Worm (Caenorhabditis elegans) whole organism, L2 larva: ENCODE results near the gene tmem-258.

ENCODE experiments used
- ama-1 ChIP-seq: fragments of 150-350 bp; optimal IDR thresholded peaks from 2 replicates; lab custom pipeline; 2018; ENCODE audit warnings: inconsistent platforms
- blmp-1 ChIP-seq: sonication (generic microtip); optimal IDR thresholded peaks from 2 replicates; lab custom pipeline; 2017; ENCODE audit warnings: missing genetic modification characterization, mild to moderate bottlenecking, missing compliant biosample characterization, antibody characterized with exemption, moderate library complexity; ENCODE audit not compliant: insufficient read depth
- lsy-2 ChIP-seq, 2 experiments: fragments of 150-350 bp in 1 of 2; sonication (generic microtip) in 1 of 2; optimal IDR thresholded peaks; 2 replicates each; lab custom pipeline; 2014 to 2017; ENCODE audit warnings: missing biosample characterization in 2 of 2, missing genetic modification characterization in 2 of 2
- nhr-11 ChIP-seq: fragments of 150-350 bp; optimal IDR thresholded peaks from 2 replicates; lab custom pipeline; 2014; ENCODE audit warnings: missing biosample characterization, missing genetic modification characterization
- nhr-21 ChIP-seq: fragments of 150-350 bp; optimal IDR thresholded peaks from 2 replicates; lab custom pipeline; 2014; ENCODE audit warnings: missing biosample characterization, missing genetic modification characterization
- nhr-23 ChIP-seq: fragments of 150-350 bp; optimal IDR thresholded peaks from 2 replicates; lab custom pipeline; 2014; ENCODE audit warnings: missing biosample characterization, missing genetic modification reagents, missing genetic modification characterization
- nhr-237 ChIP-seq: fragments of 150-350 bp; optimal IDR thresholded peaks from 2 replicates; lab custom pipeline; 2014; ENCODE audit warnings: missing biosample characterization, missing genetic modification characterization
- nhr-77 ChIP-seq: fragments of 150-350 bp; optimal IDR thresholded peaks from 2 replicates; lab custom pipeline; 2014; ENCODE audit warnings: missing biosample characterization, missing genetic modification characterization
- skn-1 ChIP-seq: sonication (generic microtip); optimal IDR thresholded peaks from 2 replicates; lab custom pipeline; 2017; ENCODE audit warnings: missing biosample characterization, missing genetic modification characterization

ce11 chrV:7046005-7046404 is 17.0 kb upstream of the tmem-258 start, which contains the start of gene F20A1.2:
- TF ChIP-seq nhr-237 (tag; lab: Kevin White, UChicago) (no peak), nhr-77 (tag; lab: Kevin White, UChicago) (no peak), nhr-11 (tag; lab: Kevin White, UChicago) (no peak), lsy-2 (tag; optimal IDR thresholded peaks at IDR 0.05; lab: Kevin White, UChicago) (no peak), ama-1 (lab: Kevin White, UChicago) (no peak), blmp-1 (tag; lab: Kevin White, UChicago) (no peak), nhr-21 (tag; lab: Kevin White, UChicago) (no peak), skn-1 (no peak), nhr-23 (no peak)
